Worm (Caenorhabditis elegans): ENCODE data around the gene F22B7.1.

DNA sequence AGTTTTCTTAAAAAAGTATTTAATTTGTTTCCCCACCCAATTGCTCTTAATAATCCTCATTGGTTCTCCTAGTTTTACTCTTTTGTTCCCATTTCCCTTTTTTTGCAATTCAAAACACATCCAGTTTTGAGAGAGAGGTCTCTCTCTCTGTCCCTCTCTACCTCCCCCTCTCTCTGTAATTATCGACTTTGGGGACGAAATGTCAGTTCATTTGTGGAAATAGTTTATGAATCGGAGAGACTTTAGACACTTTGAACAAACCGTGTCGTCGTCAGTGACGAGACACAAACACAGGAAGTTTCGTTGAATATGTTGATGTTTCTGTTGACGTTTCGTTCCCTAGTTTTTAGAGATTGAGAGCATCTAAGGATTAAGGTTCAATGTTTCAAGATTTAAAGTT is 2.0 kb upstream of the F22B7.1 start:
- TF ChIP-seq lsy-27 (tag; optimal IDR thresholded peaks at IDR 0.05; ENCODE audit: borderline replicate concordance, insufficient read depth) (no peak), lin-54 (GFP tag; optimal IDR thresholded peaks at IDR 0.05) (no peak), F22D6.2 (tag; optimal IDR thresholded peaks at IDR 0.05) (no peak), F52B5.7 (tag; optimal IDR thresholded peaks at IDR 0.05) (no peak), ztf-22 (GFP tag; optimal IDR thresholded peaks at IDR 0.05) (no peak), ama-1 (optimal IDR thresholded peaks at IDR 0.05) (no peak), ama-1 (GFP tag; optimal IDR thresholded peaks at IDR 0.05) (no peak), C17E4.6 (GFP tag; IDR thresholded peaks at IDR 0.05) (no peak), nfya-1 (tag; optimal IDR thresholded peaks at IDR 0.05; ENCODE audit: borderline replicate concordance, insufficient read depth) (no peak), nhr-120 (GFP tag; IDR thresholded peaks at IDR 0.05) (no peak), snpc-4 (GFP tag; optimal IDR thresholded peaks at IDR 0.05) (no peak), snpc-4 (tag; optimal IDR thresholded peaks at IDR 0.05) (no peak), snpc-3.4 (tag; optimal IDR thresholded peaks at IDR 0.05) (no peak), Y56A3A.18 (GFP tag; IDR thresholded peaks at IDR 0.05) (no peak), ceh-91 (GFP tag; IDR thresholded peaks at IDR 0.05) (no peak), F49E8.2 (tag; optimal IDR thresholded peaks at IDR 0.05; ENCODE audit: insufficient read depth) (no peak)

Data from whole organism, young adult.